Worm (Caenorhabditis elegans) whole organism, young adult: ENCODE measurements around the gene tbb-2.

ENCODE experiments used
- F10E7.11 ChIP-seq: sonication (generic microtip); optimal IDR thresholded peaks from 2 replicates; lab custom pipeline; 2017; ENCODE audit warnings: mild to moderate bottlenecking, missing genetic modification characterization, moderate library complexity, missing compliant biosample characterization
- F22D6.2 ChIP-seq: sonication (generic microtip); optimal IDR thresholded peaks from 2 replicates; lab custom pipeline; 2016; ENCODE audit warnings: mild to moderate bottlenecking, missing genetic modification characterization, missing compliant biosample characterization
- F52B5.7 ChIP-seq: sonication (generic microtip); optimal IDR thresholded peaks from 2 replicates; lab custom pipeline; 2016; ENCODE audit warnings: mild to moderate bottlenecking, missing genetic modification characterization, missing compliant biosample characterization
- F57A8.1 ChIP-seq: fragments of 200-800 bp; sonication (Bioruptor generic); optimal IDR thresholded peaks from 2 replicates; lab custom pipeline; 2018; ENCODE audit warnings: mild to moderate bottlenecking, missing genetic modification characterization, moderate library complexity, missing compliant biosample characterization
- K11D2.4 ChIP-seq: fragments of 200-800 bp; sonication (Bioruptor generic); IDR thresholded peaks from 2 replicates; pipeline ENCODE4 v1.3.6; 2022; ENCODE audit warnings: missing genetic modification reagents, missing genetic modification characterization, missing compliant biosample characterization
- K12H6.12 ChIP-seq: fragments of 200-800 bp; sonication (Bioruptor generic); optimal IDR thresholded peaks from 2 replicates; lab custom pipeline; 2018; ENCODE audit warnings: mild to moderate bottlenecking, missing genetic modification characterization, missing compliant biosample characterization
- akir-1 ChIP-seq: fragments of 200-800 bp; sonication (Bioruptor generic); optimal IDR thresholded peaks from 2 replicates; lab custom pipeline; 2018; ENCODE audit warnings: mild to moderate bottlenecking, missing genetic modification characterization, moderate library complexity, missing compliant biosample characterization
- aptf-3 ChIP-seq: fragments of 200-800 bp; sonication (Bioruptor generic); IDR thresholded peaks from 2 replicates; pipeline ENCODE4 v1.3.6; 2022; ENCODE audit warnings: missing genetic modification characterization, missing compliant biosample characterization
- attf-5 ChIP-seq: fragments of 200-800 bp; sonication (Bioruptor generic); optimal IDR thresholded peaks from 2 replicates; lab custom pipeline; 2018; ENCODE audit warnings: mild to moderate bottlenecking, missing genetic modification characterization, missing compliant biosample characterization
- cebp-1 ChIP-seq, 2 experiments: fragments of 200-800 bp in 1 of 2; sonication (Bioruptor generic) in 1 of 2; sonication (generic microtip) in 1 of 2; IDR thresholded peaks in 1 of 2; optimal IDR thresholded peaks in 1 of 2; 2 replicates each; pipeline versions ENCODE4 v1.3.6 to Lab custom; 2017 to 2022; ENCODE audit warnings: missing compliant biosample characterization in 2 of 2, missing genetic modification characterization in 2 of 2, mild to moderate bottlenecking in 1 of 2, missing genetic modification reagents in 1 of 2, moderate library complexity in 1 of 2
- cebp-2 ChIP-seq: fragments of 200-800 bp; sonication (Bioruptor generic); IDR thresholded peaks from 2 replicates; pipeline ENCODE4 v1.3.6; 2022; ENCODE audit warnings: missing genetic modification characterization, missing compliant biosample characterization
- ceh-58 ChIP-seq: fragments of 200-800 bp; sonication (Bioruptor generic); IDR thresholded peaks from 2 replicates; pipeline ENCODE4 v1.3.6; 2022; ENCODE audit warnings: missing genetic modification characterization, missing compliant biosample characterization
- egrh-3 ChIP-seq: fragments of 200-800 bp; sonication (Bioruptor generic); IDR thresholded peaks from 2 replicates; pipeline ENCODE4 v1.3.6; 2022; ENCODE audit warnings: missing genetic modification reagents, missing genetic modification characterization, missing compliant biosample characterization
- fkh-3 ChIP-seq: sonication (generic microtip); optimal IDR thresholded peaks from 2 replicates; lab custom pipeline; 2016; ENCODE audit warnings: mild to moderate bottlenecking, missing genetic modification characterization, missing compliant biosample characterization
- hmg-20 ChIP-seq: fragments of 200-800 bp; sonication (Bioruptor generic); IDR thresholded peaks from 2 replicates; pipeline ENCODE4 v1.3.6; 2022; ENCODE audit warnings: missing genetic modification reagents, missing genetic modification characterization, missing compliant biosample characterization
- let-607 ChIP-seq, 2 experiments: fragments of 200-800 bp in 1 of 2; sonication (Bioruptor generic) in 1 of 2; sonication (generic microtip) in 1 of 2; optimal IDR thresholded peaks; 2 replicates each; lab custom pipeline; 2016 to 2018; ENCODE audit warnings: mild to moderate bottlenecking in 2 of 2, missing compliant biosample characterization in 2 of 2, missing genetic modification characterization in 2 of 2, moderate library complexity in 2 of 2, missing genotype in 1 of 2
- lin-26 ChIP-seq: fragments of 200-800 bp; sonication (Bioruptor generic); IDR thresholded peaks from 2 replicates; pipeline ENCODE4 v1.3.6; 2022; ENCODE audit warnings: missing genetic modification reagents, missing genetic modification characterization, missing compliant biosample characterization
- mel-28 ChIP-seq: sonication (generic microtip); optimal IDR thresholded peaks from 2 replicates; lab custom pipeline; 2016; ENCODE audit warnings: borderline replicate concordance, mild to moderate bottlenecking, missing genetic modification characterization, missing compliant biosample characterization
- mxl-1 ChIP-seq: sonication (generic microtip); optimal IDR thresholded peaks from 2 replicates; lab custom pipeline; 2016; ENCODE audit warnings: missing genetic modification characterization, missing compliant biosample characterization
- nfya-2 ChIP-seq: fragments of 200-800 bp; sonication (Bioruptor generic); IDR thresholded peaks from 2 replicates; pipeline ENCODE4 v1.3.6; 2022; ENCODE audit warnings: missing genetic modification reagents, missing genetic modification characterization, missing compliant biosample characterization
- nfyb-1 ChIP-seq: fragments of 200-800 bp; sonication (Bioruptor generic); IDR thresholded peaks from 2 replicates; pipeline ENCODE4 v1.3.6; 2022; ENCODE audit warnings: missing genetic modification reagents, missing genetic modification characterization, missing compliant biosample characterization
- nhr-27 ChIP-seq: fragments of 200-800 bp; sonication (Bioruptor generic); optimal IDR thresholded peaks from 2 replicates; lab custom pipeline; 2018; ENCODE audit warnings: mild to moderate bottlenecking, missing genetic modification characterization, moderate library complexity, missing compliant biosample characterization
- nhr-80 ChIP-seq: sonication (generic microtip); optimal IDR thresholded peaks from 2 replicates; lab custom pipeline; 2016; ENCODE audit warnings: missing genetic modification characterization, missing compliant biosample characterization
- pha-4 ChIP-seq: fragments of 150-350 bp; sonication (generic microtip); optimal IDR thresholded peaks from 2 replicates; lab custom pipeline; 2014; ENCODE audit warnings: missing biosample characterization, missing genetic modification reagents, missing genetic modification characterization
- rec-8 ChIP-seq, 2 experiments: sonication (generic microtip); optimal IDR thresholded peaks; 2 replicates each; lab custom pipeline; 2016; ENCODE audit warnings: mild to moderate bottlenecking in 2 of 2, missing genetic modification characterization in 2 of 2, missing genetic modification reagents in 2 of 2, missing genotype in 2 of 2, missing biosample characterization in 1 of 2, missing compliant biosample characterization in 1 of 2, moderate library complexity in 1 of 2
- repo-1 ChIP-seq: sonication (generic microtip); optimal IDR thresholded peaks from 2 replicates; lab custom pipeline; 2017; ENCODE audit warnings: mild to moderate bottlenecking, missing genetic modification characterization, missing compliant biosample characterization
- somi-1 ChIP-seq: fragments of 200-800 bp; sonication (Bioruptor generic); optimal IDR thresholded peaks from 2 replicates; lab custom pipeline; 2018; ENCODE audit warnings: mild to moderate bottlenecking, missing genetic modification characterization, missing compliant biosample characterization
- xnd-1 ChIP-seq: sonication (generic microtip); optimal IDR thresholded peaks from 2 replicates; lab custom pipeline; 2016; ENCODE audit warnings: missing genotype, missing genetic modification reagents, missing genetic modification characterization, missing compliant biosample characterization
- ztf-18 ChIP-seq: sonication (generic microtip); optimal IDR thresholded peaks from 2 replicates; lab custom pipeline; 2016; ENCODE audit warnings: missing genotype, mild to moderate bottlenecking, missing genetic modification characterization, missing compliant biosample characterization

Gene tbb-2

ce11 chrIII:3979980-3980631 lies 37.3 kb downstream of the tbb-2 start (continued):
- TF ChIP-seq nfyb-1 (GFP tag; lab: Robert Waterston, UW) (peak; percentile 63; the same call in 1 of the 2 replicates), F22D6.2 (no peak)

ce11 chrIII:3978438-3978837 lies 39.0 kb downstream of the tbb-2 start:
- no peak for TF ChIP-seq repo-1 (tag; lab: Kevin White, UChicago)

- TF ChIP-seq nhr-80 (tag; lab: Kevin White, UChicago) (peak; percentile 10), hmg-20 (GFP tag; lab: Robert Waterston, UW) (no peak), cebp-2 (GFP tag; lab: Robert Waterston, UW) (no peak), attf-5 (GFP tag; lab: Kevin White, UChicago) (peak; percentile 26), cebp-1 (GFP tag; IDR thresholded peaks at IDR 0.05; lab: Robert Waterston, UW) (no peak), cebp-1 (tag; optimal IDR thresholded peaks at IDR 0.05; lab: Kevin White, UChicago) (peak; percentile 45), mxl-1 (tag; lab: Kevin White, UChicago) (no peak), egrh-3 (GFP tag; lab: Robert Waterston, UW) (peak; percentile 58; the same call in 1 of the 2 replicates), F10E7.11 (tag; lab: Kevin White, UChicago) (no peak)
Observed at ce11 chrIII:3976992-3977391, 40.4 kb downstream of the tbb-2 start.

ce11 chrIII:3976291-3976690 lies 41.1 kb downstream of the tbb-2 start, which contains the start of gene msi-1:
TSS of gene msi-1 (minus strand) at chrIII:3976391.
- TF ChIP-seq somi-1 (GFP tag; lab: Kevin White, UChicago) (no peak), F52B5.7 (tag; lab: Kevin White, UChicago) (no peak)

- no peak for TF ChIP-seq pha-4 (tag; lab: Kevin White, UChicago)
Observed at ce11 chrIII:3975008-3975407, 42.4 kb downstream of the tbb-2 start.

- no peak for TF ChIP-seq nfya-2 (GFP tag; lab: Robert Waterston, UW)
- peak; percentile 63; the same call in 1 of the 2 replicates for TF ChIP-seq nfyb-1 (GFP tag; lab: Robert Waterston, UW)
- TF ChIP-seq F57A8.1 (GFP tag; lab: Kevin White, UChicago): no peak
Observed at ce11 chrIII:3974503-3974902, 42.9 kb downstream of the tbb-2 start.

- no peak for TF ChIP-seq K12H6.12
- TF ChIP-seq lin-26 (GFP tag; lab: Robert Waterston, UW): no peak
- TF ChIP-seq mel-28 (tag; lab: Kevin White, UChicago): no peak
- TF ChIP-seq fkh-3 (tag; lab: Kevin White, UChicago): no peak
- no peak for TF ChIP-seq rec-8 (tag; optimal IDR thresholded peaks at IDR 0.05; lab: Kevin White, UChicago)
- no peak for TF ChIP-seq xnd-1 (tag; lab: Kevin White, UChicago)
- no peak for TF ChIP-seq aptf-3 (GFP tag; lab: Robert Waterston, UW)
- TF ChIP-seq cebp-2 (GFP tag; lab: Robert Waterston, UW): no peak
- no peak for TF ChIP-seq nhr-27 (tag; lab: Kevin White, UChicago)
- TF ChIP-seq akir-1 (GFP tag; lab: Kevin White, UChicago): no peak
- no peak for TF ChIP-seq K11D2.4 (GFP tag; lab: Robert Waterston, UW)
- TF ChIP-seq ceh-58 (GFP tag; lab: Robert Waterston, UW): no peak
- TF ChIP-seq let-607 (tag; optimal IDR thresholded peaks at IDR 0.05; lab: Kevin White, UChicago): no peak
- no peak for TF ChIP-seq ztf-18 (tag; lab: Kevin White, UChicago)
- TF ChIP-seq nhr-80 (tag; lab: Kevin White, UChicago): no peak
Observed at ce11 chrIII:3972687-3973086, 44.7 kb downstream of the tbb-2 start, which contains the start of gene R10E9.4. TSS of gene R10E9.4 (minus strand) at chrIII:3972787.
